Fruit fly (Drosophila melanogaster) Kc167 (cell line): Measurements from ENCODE around the gene scyl.

Experiments used
- Myc ChIP-seq: fragments of >200 bp; optimal IDR thresholded peaks from 2 replicates; lab custom pipeline; 2017; ENCODE audit warnings: missing external identifiers
- h ChIP-seq: fragments of >200 bp; optimal IDR thresholded peaks from 3 replicates; lab custom pipeline; 2018; ENCODE audit warnings: missing external identifiers
- psq ChIP-seq: fragments of >200 bp; optimal IDR thresholded peaks from 2 replicates; lab custom pipeline; 2017; ENCODE audit warnings: missing external identifiers
- ttk ChIP-seq: sonication (Bioruptor generic); optimal IDR thresholded peaks from 2 replicates; lab custom pipeline; 2017; ENCODE audit warnings: missing external identifiers

DNA sequence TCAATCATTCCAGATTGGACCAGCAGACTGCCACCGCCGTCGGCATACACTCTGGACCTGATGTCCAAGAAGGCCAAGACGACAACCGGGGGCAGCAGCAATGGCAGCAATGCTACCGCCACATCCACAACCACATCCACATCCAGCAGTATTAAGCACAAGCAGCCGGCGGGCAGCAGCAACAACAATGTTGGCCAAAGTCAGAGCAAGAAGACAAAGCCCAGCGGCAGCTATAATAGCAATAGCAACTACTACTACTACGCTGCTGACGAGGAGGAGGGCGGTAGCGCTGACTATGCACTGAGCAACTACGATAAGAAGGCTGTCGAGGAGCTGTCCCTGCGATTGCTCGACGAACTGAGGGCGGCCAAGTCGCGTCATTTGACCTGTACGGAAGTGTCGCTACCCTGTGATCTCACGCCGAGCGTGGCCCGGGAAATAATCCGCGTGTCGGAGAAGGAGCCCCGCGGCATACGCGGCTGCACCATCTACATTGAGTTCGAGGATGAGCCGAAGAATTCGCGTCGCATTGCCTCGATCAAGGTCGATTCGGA is 1.7 kb downstream of the scyl start:
- TF ChIP-seq h (lab: Kevin White, UChicago) (no peak), psq (lab: Kevin White, UChicago) (no peak), ttk (lab: Kevin White, UChicago) (no peak), Myc (lab: Kevin White, UChicago) (no peak)
